Worm (Caenorhabditis elegans) whole organism, young adult: ENCODE results near the gene enol-1.

Source experiments
- F23B12.7 ChIP-seq: sonication (generic microtip); optimal IDR thresholded peaks from 2 replicates; lab custom pipeline; 2017; ENCODE audit warnings: missing genetic modification characterization, mild to moderate bottlenecking, missing compliant biosample characterization, antibody characterized with exemption, moderate library complexity; ENCODE audit not compliant: insufficient read depth
- F39B2.1 ChIP-seq: fragments of 200-800 bp; sonication (Bioruptor generic); IDR thresholded peaks from 2 replicates; pipeline ENCODE4 v1.3.6; 2022; ENCODE audit warnings: missing genetic modification reagents, missing genetic modification characterization, missing compliant biosample characterization
- T26A5.8 ChIP-seq: sonication (generic microtip); optimal IDR thresholded peaks from 2 replicates; lab custom pipeline; 2016; ENCODE audit warnings: missing genetic modification characterization, missing compliant biosample characterization
- dpl-1 ChIP-seq: fragments of 150-350 bp; optimal IDR thresholded peaks from 2 replicates; lab custom pipeline; 2014; ENCODE audit warnings: missing biosample characterization, missing genetic modification reagents, missing genetic modification characterization
- hmg-20 ChIP-seq: fragments of 200-800 bp; sonication (Bioruptor generic); IDR thresholded peaks from 2 replicates; pipeline ENCODE4 v1.3.6; 2022; ENCODE audit warnings: missing genetic modification reagents, missing genetic modification characterization, missing compliant biosample characterization
- let-526 ChIP-seq: fragments of 200-800 bp; sonication (Bioruptor generic); IDR thresholded peaks from 2 replicates; pipeline ENCODE4 v1.3.6; 2022; ENCODE audit warnings: missing genetic modification reagents, missing genetic modification characterization, missing compliant biosample characterization
- sea-2 ChIP-seq: fragments of 200-800 bp; sonication (Bioruptor generic); IDR thresholded peaks from 2 replicates; pipeline ENCODE4 v1.3.6; 2022; ENCODE audit warnings: missing genetic modification characterization, missing compliant biosample characterization
- ztf-18 ChIP-seq: sonication (generic microtip); optimal IDR thresholded peaks from 2 replicates; lab custom pipeline; 2016; ENCODE audit warnings: missing genotype, mild to moderate bottlenecking, missing genetic modification characterization, missing compliant biosample characterization

ce11 chrII:8948640-8949039, 17.8 kb downstream of the enol-1 start:
- TF ChIP-seq let-526 (GFP tag; lab: Robert Waterston, UW) (no peak), dpl-1 (GFP tag; lab: Kevin White, UChicago) (no peak), ztf-18 (no peak), hmg-20 (no peak), F39B2.1 (GFP tag; lab: Robert Waterston, UW) (no peak), F23B12.7 (no peak), sea-2 (GFP tag; lab: Robert Waterston, UW) (no peak), T26A5.8 (tag; lab: Kevin White, UChicago) (no peak)
